Worm (Caenorhabditis elegans): Measurements from ENCODE around the gene W05H5.1.

ce11 chrII:12471138-12471855, 26.7 kb upstream of the W05H5.1 start, which contains the start of the genes F15A4.5 and phat-8:
- TF ChIP-seq tab-1 (GFP tag; IDR thresholded peaks at IDR 0.05) (no peak), T22C8.4 (GFP tag; IDR thresholded peaks at IDR 0.05) (no peak), flt-1 (GFP tag; IDR thresholded peaks at IDR 0.05) (no peak), med-1 (GFP tag; optimal IDR thresholded peaks at IDR 0.05; ENCODE audit: insufficient read depth) (no peak), cog-1 (tag; optimal IDR thresholded peaks at IDR 0.05) (no peak), ztf-29 (GFP tag; IDR thresholded peaks at IDR 0.05) (no peak), klf-2 (GFP tag; conservative IDR thresholded peaks at IDR 0.05) (no peak), ztf-23 (GFP tag; IDR thresholded peaks at IDR 0.05) (no peak), ref-1 (GFP tag; conservative IDR thresholded peaks at IDR 0.05) (no peak)

Data from whole organism, midembryonic.